Fruit fly (Drosophila melanogaster) whole organism, prepupa: ENCODE measurements around the gene CG42458.

Experiments
- Blimp-1 ChIP-seq: fragments of 200-800 bp; sonication (Bioruptor generic); optimal IDR thresholded peaks from 3 replicates; lab custom pipeline; 2017; ENCODE audit warnings: missing biosample characterization, missing genetic modification characterization, mild to moderate bottlenecking, moderate library complexity, missing genetic modification reagents
- CG10631 ChIP-seq: fragments of 200-800 bp; sonication (Bioruptor generic); optimal IDR thresholded peaks from 2 replicates; lab custom pipeline; 2016; ENCODE audit warnings: missing biosample characterization, missing genetic modification characterization
- CG11294 ChIP-seq: fragments of 200-800 bp; sonication (Bioruptor generic); IDR thresholded peaks from 2 replicates; pipeline ENCODE4 v1.3.6; 2022; ENCODE audit warnings: missing biosample characterization, missing genetic modification characterization
- CG11762 ChIP-seq: fragments of 200-800 bp; sonication (Bioruptor generic); optimal IDR thresholded peaks from 3 replicates; lab custom pipeline; 2016; ENCODE audit warnings: missing biosample characterization, missing genetic modification characterization; ENCODE audit not compliant: insufficient read depth
- CG11902 ChIP-seq: fragments of 200-800 bp; sonication (Bioruptor generic); optimal IDR thresholded peaks from 3 replicates; lab custom pipeline; 2016; ENCODE audit warnings: missing biosample characterization, missing genetic modification characterization
- CG15336 ChIP-seq: fragments of 200-800 bp; sonication (Bioruptor generic); IDR thresholded peaks from 2 replicates; pipeline ENCODE4 v1.3.6; 2022; ENCODE audit warnings: missing biosample characterization, missing genetic modification characterization
- CG1621 ChIP-seq: fragments of 200-800 bp; sonication (Bioruptor generic); optimal IDR thresholded peaks from 3 replicates; lab custom pipeline; 2018; ENCODE audit warnings: missing biosample characterization, mild to moderate bottlenecking, missing genetic modification characterization
- CG3032 ChIP-seq: fragments of 200-800 bp; optimal IDR thresholded peaks from 2 replicates; lab custom pipeline; 2019; ENCODE audit warnings: missing biosample characterization, mild to moderate bottlenecking, missing genetic modification characterization, moderate library complexity
- CG31627 ChIP-seq: fragments of 200-800 bp; sonication (Bioruptor generic); optimal IDR thresholded peaks from 3 replicates; lab custom pipeline; 2016; ENCODE audit warnings: missing biosample characterization, missing genetic modification characterization
- CG32006 ChIP-seq: fragments of 200-800 bp; sonication (Bioruptor generic); optimal IDR thresholded peaks from 3 replicates; lab custom pipeline; 2017; ENCODE audit warnings: missing biosample characterization, mild to moderate bottlenecking, missing genetic modification characterization
- CG34406 ChIP-seq: fragments of 200-800 bp; sonication (Bioruptor generic); optimal IDR thresholded peaks from 3 replicates; lab custom pipeline; 2016; ENCODE audit warnings: missing biosample characterization, missing genetic modification characterization
- CG3919 ChIP-seq: fragments of 200-800 bp; sonication (Bioruptor generic); optimal IDR thresholded peaks from 3 replicates; lab custom pipeline; 2016; ENCODE audit warnings: missing biosample characterization, missing genetic modification characterization
- CG4318 ChIP-seq: fragments of 200-800 bp; sonication (Bioruptor generic); optimal IDR thresholded peaks from 3 replicates; lab custom pipeline; 2017; ENCODE audit warnings: missing biosample characterization, mild to moderate bottlenecking, missing genetic modification characterization
- CG6163 ChIP-seq: fragments of 200-800 bp; sonication (Bioruptor generic); IDR thresholded peaks from 3 replicates; pipeline ENCODE4 v1.3.6; 2022; ENCODE audit warnings: missing biosample characterization, missing genetic modification characterization
- CG6808 ChIP-seq: fragments of 200-800 bp; sonication (Bioruptor generic); optimal IDR thresholded peaks from 3 replicates; lab custom pipeline; 2017; ENCODE audit warnings: missing biosample characterization, missing genetic modification characterization, mild to moderate bottlenecking, moderate library complexity, missing genetic modification reagents
- CG6854 ChIP-seq: fragments of 200-800 bp; sonication (Bioruptor generic); optimal IDR thresholded peaks from 2 replicates; lab custom pipeline; 2017; ENCODE audit warnings: missing biosample characterization, mild to moderate bottlenecking, missing genetic modification characterization
- CG7368 ChIP-seq: fragments of 200-800 bp; sonication (Bioruptor generic); optimal IDR thresholded peaks from 3 replicates; lab custom pipeline; 2016; ENCODE audit warnings: missing biosample characterization, missing genetic modification characterization
- CG8319 ChIP-seq: fragments of 200-800 bp; sonication (Bioruptor generic); optimal IDR thresholded peaks from 3 replicates; lab custom pipeline; 2016; ENCODE audit warnings: missing biosample characterization, missing genetic modification characterization
- CG8632 ChIP-seq: fragments of 200-800 bp; sonication (Bioruptor generic); optimal IDR thresholded peaks from 3 replicates; lab custom pipeline; 2016; ENCODE audit warnings: missing biosample characterization, missing genetic modification characterization
- CG9139 ChIP-seq: fragments of 200-800 bp; sonication (Bioruptor generic); optimal IDR thresholded peaks from 3 replicates; lab custom pipeline; 2017; ENCODE audit warnings: missing biosample characterization, mild to moderate bottlenecking, missing genetic modification characterization
- Eip78C ChIP-seq: fragments of 200-800 bp; sonication (Bioruptor generic); peaks from one replicate; lab custom pipeline; 2016; ENCODE audit warnings: missing biosample characterization, missing genetic modification characterization
- Eip93F ChIP-seq: fragments of 200-800 bp; sonication (Bioruptor generic); optimal IDR thresholded peaks from 2 replicates; lab custom pipeline; 2016; ENCODE audit warnings: missing biosample characterization, mild to moderate bottlenecking, missing genetic modification characterization
- Ets21C ChIP-seq: fragments of 200-800 bp; sonication (Bioruptor generic); optimal IDR thresholded peaks from 3 replicates; lab custom pipeline; 2016; ENCODE audit warnings: missing biosample characterization, missing genetic modification characterization
- Ets96B ChIP-seq: fragments of 200-800 bp; optimal IDR thresholded peaks from 2 replicates; lab custom pipeline; 2019; ENCODE audit warnings: missing biosample characterization, mild to moderate bottlenecking, missing genetic modification characterization, moderate library complexity
- Hr39 ChIP-seq: fragments of 200-800 bp; sonication (Bioruptor generic); optimal IDR thresholded peaks from 2 replicates; lab custom pipeline; 2016; ENCODE audit warnings: missing biosample characterization, missing genetic modification characterization
- Hr4 ChIP-seq: fragments of 200-800 bp; sonication (Bioruptor generic); optimal IDR thresholded peaks from 3 replicates; lab custom pipeline; 2016; ENCODE audit warnings: missing biosample characterization, missing genetic modification characterization
- Lpt ChIP-seq: fragments of 200-800 bp; sonication (Bioruptor generic); optimal IDR thresholded peaks from 3 replicates; lab custom pipeline; 2016; ENCODE audit warnings: missing biosample characterization, missing genetic modification characterization
- OdsH ChIP-seq: fragments of 200-800 bp; sonication (Bioruptor generic); optimal IDR thresholded peaks from 3 replicates; lab custom pipeline; 2016; ENCODE audit warnings: missing biosample characterization, missing genetic modification characterization
- Sox14 ChIP-seq: fragments of 200-800 bp; sonication (Bioruptor generic); optimal IDR thresholded peaks from 3 replicates; lab custom pipeline; 2016; ENCODE audit warnings: missing biosample characterization, missing genetic modification characterization
- achi ChIP-seq: fragments of 200-800 bp; sonication (Bioruptor generic); optimal IDR thresholded peaks from 3 replicates; lab custom pipeline; 2016; ENCODE audit warnings: missing biosample characterization, missing genetic modification characterization
- esn ChIP-seq: fragments of 200-800 bp; sonication (Bioruptor generic); optimal IDR thresholded peaks from 2 replicates; lab custom pipeline; 2016; ENCODE audit warnings: missing biosample characterization, mild to moderate bottlenecking, missing genetic modification characterization, moderate library complexity
- fd59A ChIP-seq: fragments of 200-800 bp; sonication (Bioruptor generic); optimal IDR thresholded peaks from 2 replicates; lab custom pipeline; 2017; ENCODE audit warnings: missing biosample characterization, mild to moderate bottlenecking, missing genetic modification characterization, missing genetic modification reagents
- fd85E ChIP-seq: fragments of 200-800 bp; sonication (Bioruptor generic); optimal IDR thresholded peaks from 3 replicates; lab custom pipeline; 2016; ENCODE audit warnings: missing biosample characterization, missing genetic modification characterization
- fkh ChIP-seq: fragments of 200-800 bp; sonication (Bioruptor generic); optimal IDR thresholded peaks from 3 replicates; lab custom pipeline; 2017; ENCODE audit warnings: missing biosample characterization, mild to moderate bottlenecking, missing genetic modification characterization, moderate library complexity
- vri ChIP-seq: fragments of 200-800 bp; sonication (Bioruptor generic); optimal IDR thresholded peaks from 3 replicates; lab custom pipeline; 2016; ENCODE audit warnings: missing biosample characterization, mild to moderate bottlenecking, missing genetic modification characterization

CG42458 gene

DNA sequence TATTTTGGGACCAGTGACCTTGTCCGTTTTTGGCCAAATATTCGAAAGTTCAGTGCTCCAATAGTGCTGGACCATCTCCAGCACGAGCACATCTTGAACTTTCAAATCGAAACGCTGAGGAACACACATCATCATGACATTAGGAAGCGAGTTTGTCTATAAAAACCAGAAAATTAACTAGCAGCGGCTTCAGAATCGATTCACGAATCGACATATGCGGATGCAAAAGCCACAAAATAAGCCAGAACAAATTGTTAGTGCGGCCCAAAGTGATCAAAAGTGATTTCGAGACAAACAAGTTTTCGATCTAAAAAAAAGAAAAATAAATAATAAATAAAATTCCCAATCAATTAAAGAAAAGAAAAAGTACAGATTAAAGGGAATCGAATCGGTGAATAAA, 33.2 kb upstream of the CG42458 start, which contains the start of gene CG8563:
Gene CG8563, plus strand, starts transcription at position 301 of the 400 bp plus-strand sequence.
- TF ChIP-seq OdsH (GFP tag; lab: Kevin White, UChicago) (no peak), vri (no peak), fd85E (GFP tag; lab: Kevin White, UChicago) (no peak), Lpt (GFP tag; lab: Kevin White, UChicago) (no peak), Sox14 (no peak), esn (GFP tag; lab: Kevin White, UChicago) (no peak), Hr39 (no peak), CG6163 (GFP tag; lab: Robert Waterston, UW) (no peak), CG11762 (GFP tag; lab: Kevin White, UChicago) (no peak), achi (GFP tag; lab: Kevin White, UChicago) (no peak)
- TF ChIP-seq, all 60 proteins: peak for 0

DNA sequence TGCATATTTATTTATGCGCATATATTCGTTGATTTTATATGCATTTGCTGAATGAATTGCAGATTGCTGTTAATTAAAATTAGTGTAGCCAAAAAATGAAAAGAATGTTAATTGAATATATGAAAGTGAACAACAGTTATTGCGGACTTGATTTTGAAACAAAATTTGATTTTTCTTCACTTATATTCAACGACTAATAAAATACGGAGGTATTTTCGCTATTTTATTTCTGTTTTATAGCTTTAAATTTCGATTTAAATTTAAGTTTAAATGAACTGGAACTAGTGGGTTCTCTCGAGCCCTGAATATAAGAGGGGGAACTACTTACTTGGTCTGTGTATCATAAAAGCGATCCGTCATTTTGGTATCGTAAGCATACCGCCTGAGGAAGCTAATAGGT, 27.6 kb upstream of the CG42458 start, which contains the start of gene CG32379:
Gene CG32379, plus strand, starts transcription at position 301 of the 400 bp plus-strand sequence.
- TF ChIP-seq Eip93F: no peak
- TF ChIP-seq Hr39: no peak
- TF ChIP-seq CG1621 (tag; lab: Kevin White, UChicago): no peak
- TF ChIP-seq CG9139 (GFP tag; lab: Kevin White, UChicago): no peak
- TF ChIP-seq CG31627 (GFP tag; lab: Kevin White, UChicago): no peak
- no peak for TF ChIP-seq CG3919 (GFP tag; lab: Kevin White, UChicago)
- TF ChIP-seq Lpt (GFP tag; lab: Kevin White, UChicago): no peak
- no peak for TF ChIP-seq fkh (GFP tag; lab: Kevin White, UChicago)
- no peak for TF ChIP-seq CG8319 (GFP tag; lab: Kevin White, UChicago)
- no peak for TF ChIP-seq CG34406
- no peak for TF ChIP-seq Hr4 (GFP tag; lab: Kevin White, UChicago)
- TF ChIP-seq vri: no peak
- TF ChIP-seq Ets21C (GFP tag; lab: Kevin White, UChicago): no peak
- TF ChIP-seq fd59A: no peak
- TF ChIP-seq CG11294 (GFP tag; lab: Robert Waterston, UW): no peak
- TF ChIP-seq Blimp-1 (GFP tag; lab: Kevin White, UChicago): no peak
- TF ChIP-seq CG8632: no peak
- no peak for TF ChIP-seq CG7368

DNA sequence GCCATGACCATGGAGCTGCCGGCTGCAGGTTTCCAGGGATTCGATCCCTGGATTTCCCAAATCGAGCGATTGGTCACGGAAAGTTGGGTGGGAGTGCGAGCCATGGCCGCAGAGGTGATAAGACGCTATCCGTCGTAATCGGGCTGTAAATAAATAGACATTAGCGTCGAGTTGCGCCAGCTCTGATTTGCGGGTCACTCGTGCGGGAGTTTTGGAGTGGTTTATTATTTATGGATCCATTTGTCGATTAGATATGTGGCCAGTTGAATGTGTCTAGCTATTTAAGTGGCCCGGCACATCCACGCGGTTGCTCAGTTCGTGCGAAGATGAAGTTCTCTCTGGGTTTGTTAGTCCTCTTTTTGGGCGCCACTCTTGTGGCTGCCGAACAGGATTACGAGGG, 25.6 kb upstream of the CG42458 start, which contains the start of gene CG8562:
Gene CG8562, plus strand, starts transcription at position 307 of the 400 bp plus-strand sequence.
- no peak for TF ChIP-seq CG6808
- TF ChIP-seq CG3032 (tag; lab: Kevin White, UChicago): no peak
- TF ChIP-seq Eip78C (GFP tag; lab: Kevin White, UChicago): no peak
- no peak for TF ChIP-seq CG6854 (GFP tag; lab: Kevin White, UChicago)
- no peak for TF ChIP-seq CG32006 (GFP tag; lab: Kevin White, UChicago)
- no peak for TF ChIP-seq CG10631 (GFP tag; lab: Kevin White, UChicago)
- no peak for TF ChIP-seq Hr4 (GFP tag; lab: Kevin White, UChicago)
- no peak for TF ChIP-seq Blimp-1 (GFP tag; lab: Kevin White, UChicago)
- no peak for TF ChIP-seq CG3919 (GFP tag; lab: Kevin White, UChicago)
- TF ChIP-seq CG11902 (GFP tag; lab: Kevin White, UChicago): no peak
- TF ChIP-seq Ets96B (tag; lab: Kevin White, UChicago): no peak
- no peak for TF ChIP-seq fd85E (GFP tag; lab: Kevin White, UChicago)

DNA sequence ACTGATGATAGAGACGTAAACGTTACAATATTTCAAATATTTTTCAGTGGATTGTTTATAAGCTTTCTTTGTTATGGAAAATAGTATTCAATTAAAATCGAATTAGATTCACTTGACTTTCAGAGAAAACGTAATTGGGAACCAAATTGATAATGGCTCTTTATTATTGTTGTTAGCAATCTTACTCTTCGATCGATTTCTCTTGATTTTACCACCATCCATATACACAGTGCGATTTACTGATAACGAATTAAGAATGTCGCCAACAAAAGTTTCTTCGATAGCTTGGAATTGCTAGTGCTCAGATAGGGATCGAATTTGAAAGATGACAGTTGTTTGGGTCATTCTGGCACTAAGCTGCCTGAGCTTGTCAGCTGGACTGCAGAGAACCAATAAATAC, 23.9 kb upstream of the CG42458 start, which contains the start of gene CG18417:
Gene CG18417, plus strand, starts transcription at position 301 of the 400 bp plus-strand sequence.
- no peak for TF ChIP-seq CG31627 (GFP tag; lab: Kevin White, UChicago)
- TF ChIP-seq Ets96B (tag; lab: Kevin White, UChicago): no peak
- TF ChIP-seq Sox14: no peak

DNA sequence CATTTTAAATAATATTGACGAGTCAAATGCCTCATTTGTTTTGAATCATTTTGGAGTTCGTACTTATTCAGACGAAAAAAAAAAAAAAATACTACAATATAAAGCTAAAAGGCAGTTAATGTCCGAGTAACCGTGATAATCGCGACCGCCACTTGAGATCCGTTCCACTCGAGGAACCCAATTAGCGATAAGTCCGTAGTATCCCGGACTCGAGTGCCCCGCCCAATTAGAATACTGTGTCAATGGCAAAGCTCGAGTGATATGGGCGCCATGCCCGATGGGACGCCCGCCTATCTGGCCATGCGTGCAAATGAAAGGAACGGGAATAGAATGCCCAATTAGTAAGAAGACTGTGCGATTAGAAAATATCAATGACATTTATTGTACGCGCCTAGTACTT, 21.7 kb upstream of the CG42458 start:
- TF ChIP-seq CG4318 (GFP tag; lab: Kevin White, UChicago): no peak
- TF ChIP-seq CG8632: no peak
- TF ChIP-seq esn (GFP tag; lab: Kevin White, UChicago): no peak
- TF ChIP-seq CG10631 (GFP tag; lab: Kevin White, UChicago): no peak
- no peak for TF ChIP-seq CG31627 (GFP tag; lab: Kevin White, UChicago)
- TF ChIP-seq fd59A: no peak
- no peak for TF ChIP-seq CG15336
